Fruit fly (Drosophila melanogaster) whole organism, wandering third instar larva: ENCODE results near the gene CG32369.

Experiments
- Abd-B ChIP-seq: fragments of >200 bp; optimal IDR thresholded peaks from 2 replicates; lab custom pipeline; 2017; ENCODE audit warnings: missing biosample characterization, missing genetic modification characterization
- CG32264 ChIP-seq: fragments of 200-800 bp; sonication (Bioruptor generic); optimal IDR thresholded peaks from 2 replicates; lab custom pipeline; 2016; ENCODE audit warnings: missing biosample characterization, missing genetic modification characterization
- GATAd ChIP-seq: sonication (Bioruptor generic); optimal IDR thresholded peaks from 2 replicates; lab custom pipeline; 2016; ENCODE audit warnings: missing biosample characterization, missing genetic modification characterization
- Hr78 ChIP-seq: fragments of >200 bp; optimal IDR thresholded peaks from 2 replicates; lab custom pipeline; 2017; ENCODE audit warnings: missing biosample characterization, missing genetic modification characterization
- Hr83 ChIP-seq: fragments of 200-300 bp; sonication (Bioruptor generic); optimal IDR thresholded peaks from 2 replicates; lab custom pipeline; 2016; ENCODE audit warnings: missing biosample characterization, mild to moderate bottlenecking, missing genetic modification characterization, moderate library complexity; ENCODE audit not compliant: poor library complexity, severe bottlenecking
- Myc ChIP-seq: fragments of >200 bp; optimal IDR thresholded peaks from 2 replicates; lab custom pipeline; 2017
- Rel ChIP-seq, 2 experiments: fragments of 200-800 bp; sonication (Bioruptor generic) in 1 of 2; optimal IDR thresholded peaks; 2 replicates in 1 of 2; 3 replicates in 1 of 2; lab custom pipeline; 2016 to 2019; ENCODE audit warnings: mild to moderate bottlenecking in 2 of 2, missing biosample characterization in 2 of 2, missing genetic modification characterization in 2 of 2, moderate library complexity in 1 of 2
- Sp1 ChIP-seq: fragments of 200-800 bp; sonication (Bioruptor generic); optimal IDR thresholded peaks from 3 replicates; lab custom pipeline; 2019; ENCODE audit warnings: missing biosample characterization, mild to moderate bottlenecking, missing genetic modification characterization, moderate library complexity
- Vsx2 ChIP-seq: fragments of 200-300, 225-300 bp; sonication (Bioruptor generic); optimal IDR thresholded peaks from 2 replicates; lab custom pipeline; 2018; ENCODE audit warnings: missing biosample characterization, missing genetic modification characterization; ENCODE audit not compliant: partially characterized antibody
- br ChIP-seq: fragments of 200-800 bp; sonication (Bioruptor generic); optimal IDR thresholded peaks from 2 replicates; lab custom pipeline; 2016; ENCODE audit warnings: missing biosample characterization, missing genetic modification characterization
- ey ChIP-seq: fragments of 200-800 bp; sonication (Bioruptor generic); optimal IDR thresholded peaks from 2 replicates; lab custom pipeline; 2016; ENCODE audit warnings: missing biosample characterization, missing genetic modification characterization
- foxo ChIP-seq, 2 experiments: fragments of 200-800 bp; sonication (Bioruptor generic); optimal IDR thresholded peaks; 2 replicates in 1 of 2; 3 replicates in 1 of 2; lab custom pipeline; 2016 to 2017; ENCODE audit warnings: missing biosample characterization in 2 of 2, missing genetic modification characterization in 2 of 2
- h ChIP-seq: fragments of 200-800 bp; sonication (Bioruptor generic); optimal IDR thresholded peaks from 3 replicates; lab custom pipeline; 2016; ENCODE audit warnings: missing biosample characterization, mild to moderate bottlenecking, missing genetic modification characterization
- jim ChIP-seq: fragments of 175-275, 200-325 bp; sonication (Bioruptor generic); optimal IDR thresholded peaks from 2 replicates; lab custom pipeline; 2016; ENCODE audit warnings: missing biosample characterization, mild to moderate bottlenecking, missing genetic modification characterization
- psq ChIP-seq: fragments of 200-800 bp; sonication (Bioruptor generic); optimal IDR thresholded peaks from 3 replicates; lab custom pipeline; 2017; ENCODE audit warnings: missing biosample characterization, mild to moderate bottlenecking, missing genetic modification characterization, moderate library complexity
- usp ChIP-seq: fragments of >200 bp; optimal IDR thresholded peaks from 2 replicates; lab custom pipeline; 2017; ENCODE audit warnings: missing biosample characterization, missing genetic modification characterization

CG32369 gene

dm6 chr3L:7747044-7747443 is 62.6 kb downstream of the CG32369 start, which contains the start of gene CG13685:
Gene CG13685, plus strand, starts transcription at chr3L:7747344.
- no peak for TF ChIP-seq h (GFP tag; lab: Kevin White, UChicago)
- TF ChIP-seq Hr83 (GFP tag; lab: Kevin White, UChicago), result no peak
- TF ChIP-seq GATAd (GFP tag; lab: Kevin White, UChicago), result no peak
- TF ChIP-seq CG32264 (GFP tag; lab: Kevin White, UChicago), result no peak

- peak; percentile 13 for TF ChIP-seq Vsx2 (GFP tag; lab: Kevin White, UChicago)
- TF ChIP-seq br, result no peak
Observed at dm6 chr3L:7743741-7744140, 65.9 kb downstream of the CG32369 start.

- TF ChIP-seq foxo (GFP tag; optimal IDR thresholded peaks at IDR 0.05; lab: Kevin White, UChicago) (no peak), Sp1 (GFP tag; lab: Kevin White, UChicago) (no peak), Vsx2 (GFP tag; lab: Kevin White, UChicago) (no peak), Hr78 (GFP tag; lab: Kevin White, UChicago) (no peak), psq (GFP tag; lab: Kevin White, UChicago) (no peak), Abd-B (no peak), usp (no peak)
Observed at dm6 chr3L:7742941-7743340, 66.7 kb downstream of the CG32369 start, which contains the start of gene Snmp2. Gene Snmp2, minus strand, starts transcription at chr3L:7743041.

dm6 chr3L:7741953-7742352 is 67.7 kb downstream of the CG32369 start:
- TF ChIP-seq ey (no peak), jim (GFP tag; lab: Kevin White, UChicago) (peak; percentile 3)

- no peak for TF ChIP-seq Rel (GFP tag; optimal IDR thresholded peaks at IDR 0.05; lab: Kevin White, UChicago)
- no peak for TF ChIP-seq Rel (tag; optimal IDR thresholded peaks at IDR 0.05; lab: Kevin White, UChicago)
- peak; percentile 37 for TF ChIP-seq Myc (lab: Kevin White, UChicago)
Observed at dm6 chr3L:7732141-7732748, 77.4 kb downstream of the CG32369 start, which contains the start of gene CG8492. Gene CG8492, minus strand, starts transcription at chr3L:7732191.
